Worm (Caenorhabditis elegans) whole organism, L4/young adult: ENCODE results near the gene sdf-9.

Experiments
- W03F9.2 ChIP-seq: fragments of 150-350 bp; optimal IDR thresholded peaks from 2 replicates; lab custom pipeline; 2014; ENCODE audit warnings: missing biosample characterization, missing genetic modification characterization
- dao-5 ChIP-seq: sonication (generic microtip); optimal IDR thresholded peaks from 2 replicates; lab custom pipeline; 2016; ENCODE audit warnings: missing genotype, missing genetic modification characterization, moderate library complexity, missing compliant biosample characterization
- him-1 ChIP-seq: sonication (generic microtip); optimal IDR thresholded peaks from 2 replicates; lab custom pipeline; 2016; ENCODE audit warnings: missing genotype, missing genetic modification reagents, missing genetic modification characterization, missing compliant biosample characterization

DNA sequence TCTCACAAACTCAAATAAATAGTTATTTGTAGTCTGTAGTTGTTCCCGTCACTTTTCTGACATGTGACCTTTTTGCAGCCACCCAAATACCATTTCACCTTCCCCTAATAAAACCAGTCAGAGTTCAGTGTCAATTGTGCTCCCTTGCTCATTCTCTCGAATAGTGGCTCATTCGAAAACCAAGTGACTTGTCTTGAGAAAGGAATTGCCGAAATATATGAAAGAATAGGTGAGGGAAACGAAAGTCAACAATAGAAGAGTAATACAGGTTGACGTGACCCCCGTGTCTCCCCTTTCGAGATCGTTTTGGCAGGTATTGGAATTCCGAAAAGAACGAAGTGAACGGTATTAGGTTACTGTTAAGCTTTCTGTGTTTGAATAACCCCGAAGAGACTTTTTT lies 34.8 kb upstream of the sdf-9 start:
- TF ChIP-seq dao-5 (tag; lab: Kevin White, UChicago) (no peak), him-1 (tag; lab: Kevin White, UChicago) (no peak), W03F9.2 (tag; lab: Kevin White, UChicago) (no peak)
